Worm (Caenorhabditis elegans): ENCODE data around the gene utx-1.
"Not testable (repeated sequence)": the region's sequence is repeated elsewhere in the genome, so short reads cannot be mapped to it uniquely, and the experiment has no call there.

DNA sequence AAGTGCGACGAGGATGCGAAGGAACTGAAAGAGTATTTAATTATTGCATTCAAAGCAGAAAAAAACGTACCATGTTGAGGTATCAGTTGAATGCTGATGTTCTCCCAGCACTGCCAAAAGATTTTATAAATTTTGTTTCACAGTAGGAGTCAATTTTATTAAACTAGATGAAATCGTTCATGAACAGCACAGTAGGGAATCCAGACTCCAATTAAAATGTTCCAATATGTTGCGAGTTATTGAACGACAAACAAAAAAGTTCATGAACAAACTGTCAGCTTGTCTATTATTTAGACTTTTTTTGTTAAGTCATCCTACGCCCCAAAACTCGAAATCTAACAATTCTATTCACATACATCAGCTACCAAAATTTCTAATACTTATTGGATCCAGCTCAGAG, 21.9 kb upstream of the utx-1 start, which contains the start of gene nspc-1:
- not testable (repeated sequence) for TF ChIP-seq W03F9.2, dao-5 (tag; optimal IDR thresholded peaks at IDR 0.05)
